Worm (Caenorhabditis elegans) whole organism, midembryonic: ENCODE data around the gene Y73F8A.36.

Source experiments
- T22C8.4 ChIP-seq: fragments of 200-800 bp; sonication (Bioruptor generic); IDR thresholded peaks from 2 replicates; pipeline ENCODE4 v1.3.6; 2022; ENCODE audit warnings: missing genetic modification characterization, missing compliant biosample characterization
- flt-1 ChIP-seq: fragments of 200-800 bp; sonication (Bioruptor generic); IDR thresholded peaks from 2 replicates; pipeline ENCODE4 v1.3.6; 2022; ENCODE audit warnings: missing genetic modification characterization, missing compliant biosample characterization
- klf-2 ChIP-seq: fragments of 200-800 bp; sonication (Bioruptor generic); conservative IDR thresholded peaks from 2 replicates; pipeline ENCODE4 v1.3.6; 2022; ENCODE audit warnings: missing genetic modification reagents, missing genetic modification characterization, missing compliant biosample characterization
- med-1 ChIP-seq: sonication (generic microtip); optimal IDR thresholded peaks from 2 replicates; lab custom pipeline; 2017; ENCODE audit warnings: missing genetic modification characterization, mild to moderate bottlenecking, missing compliant biosample characterization, antibody characterized with exemption, missing genetic modification reagents; ENCODE audit not compliant: insufficient read depth
- ztf-23 ChIP-seq: fragments of 200-800 bp; sonication (Bioruptor generic); IDR thresholded peaks from 2 replicates; pipeline ENCODE4 v1.3.6; 2022; ENCODE audit warnings: missing genetic modification reagents, missing genetic modification characterization, missing compliant biosample characterization
- ztf-29 ChIP-seq: fragments of 200-800 bp; sonication (Bioruptor generic); IDR thresholded peaks from 2 replicates; pipeline ENCODE4 v1.3.6; 2022; ENCODE audit warnings: missing genetic modification reagents, missing genetic modification characterization, missing compliant biosample characterization

DNA sequence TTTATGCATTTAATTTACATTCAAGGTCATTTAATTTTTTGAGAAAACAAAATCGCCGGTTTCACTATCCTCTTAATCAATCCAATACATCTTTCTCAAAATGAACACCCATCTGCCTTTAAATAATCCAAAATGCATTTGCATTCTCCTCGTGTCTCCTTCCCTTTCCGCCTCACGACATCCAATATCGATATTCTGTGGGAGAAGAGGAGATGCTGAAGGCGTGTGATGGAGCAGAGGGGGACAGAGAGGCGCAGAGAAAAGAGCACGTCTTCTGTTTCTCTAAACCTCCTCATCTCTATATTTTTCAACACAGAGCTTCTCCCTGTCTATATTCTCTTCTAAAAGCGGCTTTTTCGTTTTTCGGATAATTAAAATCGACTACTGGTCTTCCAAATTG lies 13.8 kb downstream of the Y73F8A.36 start, which contains the start of gene Y73F8A.5:
- no peak for TF ChIP-seq flt-1 (GFP tag; lab: Robert Waterston, UW)
- no peak for TF ChIP-seq ztf-23 (GFP tag; lab: Robert Waterston, UW)
- TF ChIP-seq T22C8.4 (GFP tag; lab: Robert Waterston, UW): no peak
- TF ChIP-seq ztf-29 (GFP tag; lab: Robert Waterston, UW): no peak
- TF ChIP-seq med-1 (GFP tag; lab: Kevin White, UChicago): no peak
- no peak for TF ChIP-seq klf-2 (GFP tag; lab: Robert Waterston, UW)
